Fruit fly (Drosophila melanogaster) whole organism, embryonic: Measurements from ENCODE around the gene Cp18.

Experiments used
- Ada2b ChIP-seq: fragments of 200-800 bp; sonication (Bioruptor generic); IDR thresholded peaks from 2 replicates; pipeline ENCODE4 v1.3.6; 2022; ENCODE audit warnings: missing biosample characterization, missing genetic modification characterization
- B-H1 ChIP-seq: fragments of 200-800 bp; sonication (Bioruptor generic); IDR thresholded peaks from 3 replicates; pipeline ENCODE4 v1.3.6; 2022; ENCODE audit warnings: missing biosample characterization, missing genetic modification characterization
- CG10274 ChIP-seq: fragments of 200-800 bp; sonication (Bioruptor generic); optimal IDR thresholded peaks from 3 replicates; lab custom pipeline; 2017; ENCODE audit warnings: missing biosample characterization, mild to moderate bottlenecking, missing genetic modification characterization
- CG12104 ChIP-seq: fragments of 200-800 bp; sonication (Bioruptor generic); optimal IDR thresholded peaks from 3 replicates; lab custom pipeline; 2016; ENCODE audit warnings: missing biosample characterization, missing genetic modification characterization
- CG12299 ChIP-seq: fragments of 200-800 bp; sonication (Bioruptor generic); optimal IDR thresholded peaks from 2 replicates; lab custom pipeline; 2018; ENCODE audit warnings: missing biosample characterization, mild to moderate bottlenecking, missing genetic modification characterization
- CG12769 ChIP-seq: fragments of 200-800 bp; sonication (Bioruptor generic); optimal IDR thresholded peaks from 2 replicates; lab custom pipeline; 2019; ENCODE audit warnings: missing biosample characterization, mild to moderate bottlenecking, missing genetic modification characterization, moderate library complexity
- CG14965 ChIP-seq: fragments of 200-800 bp; sonication (Bioruptor generic); optimal IDR thresholded peaks from 2 replicates; lab custom pipeline; 2016; ENCODE audit warnings: missing biosample characterization, missing genetic modification characterization, borderline replicate concordance
- CG15073 ChIP-seq: fragments of 200-800 bp; sonication (Bioruptor generic); optimal IDR thresholded peaks from 2 replicates; lab custom pipeline; 2016; ENCODE audit warnings: missing biosample characterization, missing genetic modification characterization
- CG1602 ChIP-seq: fragments of 200-800 bp; sonication (Bioruptor generic); optimal IDR thresholded peaks from 3 replicates; lab custom pipeline; 2016; ENCODE audit warnings: missing biosample characterization, missing genetic modification characterization
- CG16815 ChIP-seq: fragments of 200-800 bp; sonication (Bioruptor generic); optimal IDR thresholded peaks from 3 replicates; lab custom pipeline; 2017; ENCODE audit warnings: missing biosample characterization, mild to moderate bottlenecking, missing genetic modification characterization
- CG17912 ChIP-seq: fragments of 200-800 bp; sonication (Bioruptor generic); optimal IDR thresholded peaks from 2 replicates; lab custom pipeline; 2018; ENCODE audit warnings: missing biosample characterization, mild to moderate bottlenecking, missing genetic modification characterization
- CG18599 ChIP-seq: fragments of 200-800 bp; sonication (Bioruptor generic); optimal IDR thresholded peaks from 3 replicates; lab custom pipeline; 2017; ENCODE audit warnings: missing biosample characterization, missing genetic modification characterization, mild to moderate bottlenecking, moderate library complexity, missing genetic modification reagents
- CG32532 ChIP-seq: fragments of 200-800 bp; sonication (Bioruptor generic); IDR thresholded peaks from 2 replicates; pipeline ENCODE4 v1.3.6; 2022; ENCODE audit warnings: missing biosample characterization, missing genetic modification characterization
- CG7372 ChIP-seq: fragments of 200-800 bp; sonication (Bioruptor generic); IDR thresholded peaks from 2 replicates; pipeline ENCODE4 v1.3.6; 2022; ENCODE audit warnings: missing biosample characterization, missing genetic modification characterization
- CG7928 ChIP-seq: fragments of 200-800 bp; sonication (Bioruptor generic); optimal IDR thresholded peaks from 2 replicates; lab custom pipeline; 2017; ENCODE audit warnings: missing biosample characterization, mild to moderate bottlenecking, missing genetic modification characterization
- CG8359 ChIP-seq: fragments of 200-800 bp; sonication (Bioruptor generic); optimal IDR thresholded peaks from 2 replicates; lab custom pipeline; 2017; ENCODE audit warnings: missing biosample characterization, mild to moderate bottlenecking, missing genetic modification characterization, borderline replicate concordance
- CG8924 ChIP-seq: fragments of 200-800 bp; optimal IDR thresholded peaks from 3 replicates; lab custom pipeline; 2019; ENCODE audit warnings: missing biosample characterization, mild to moderate bottlenecking, missing genetic modification characterization, moderate library complexity
- CG9215 ChIP-seq: fragments of 200-800 bp; sonication (Bioruptor generic); IDR thresholded peaks from 2 replicates; pipeline ENCODE4 v1.3.6; 2022; ENCODE audit warnings: missing biosample characterization, missing genetic modification characterization
- Dll ChIP-seq: fragments of 200-800 bp; sonication (Bioruptor generic); IDR thresholded peaks from 4 replicates; pipeline ENCODE4 v1.3.6; 2022; ENCODE audit warnings: missing biosample characterization, missing genetic modification characterization; ENCODE audit not compliant: partially characterized antibody
- Hand ChIP-seq: fragments of 200-800 bp; sonication (Bioruptor generic); optimal IDR thresholded peaks from 2 replicates; lab custom pipeline; 2017; ENCODE audit warnings: mild to moderate bottlenecking, missing biosample characterization, missing genetic modification reagents, missing genetic modification characterization
- Hr78 ChIP-seq, 2 experiments: fragments of 200-800 bp in 1 of 2; fragments of >200 bp in 1 of 2; sonication (Bioruptor generic) in 1 of 2; optimal IDR thresholded peaks; 2 replicates each; lab custom pipeline; 2017 to 2019; ENCODE audit warnings: missing biosample characterization in 2 of 2, missing genetic modification characterization in 2 of 2, mild to moderate bottlenecking in 1 of 2, moderate library complexity in 1 of 2
- MESR4 ChIP-seq: fragments of 200-800 bp; sonication (Bioruptor generic); optimal IDR thresholded peaks from 2 replicates; lab custom pipeline; 2018; ENCODE audit warnings: missing biosample characterization, mild to moderate bottlenecking, missing genetic modification characterization, moderate library complexity
- Max ChIP-seq: fragments of 200-800 bp; sonication (Bioruptor generic); optimal IDR thresholded peaks from 2 replicates; lab custom pipeline; 2016; ENCODE audit warnings: missing biosample characterization, mild to moderate bottlenecking, missing genetic modification characterization
- Meics ChIP-seq: fragments of 200-800 bp; sonication (Bioruptor generic); optimal IDR thresholded peaks from 2 replicates; lab custom pipeline; 2017; ENCODE audit warnings: missing biosample characterization, mild to moderate bottlenecking, missing genetic modification characterization
- Ravus ChIP-seq: fragments of 200-800 bp; sonication (Bioruptor generic); IDR thresholded peaks from 2 replicates; pipeline ENCODE4 v1.3.6; 2022; ENCODE audit warnings: missing biosample characterization, missing genetic modification characterization
- Sry-β ChIP-seq: fragments of 200-800 bp; sonication (Bioruptor generic); optimal IDR thresholded peaks from 2 replicates; lab custom pipeline; 2018; ENCODE audit warnings: missing biosample characterization, mild to moderate bottlenecking, missing genetic modification characterization, moderate library complexity
- Ssrp ChIP-seq: fragments of 200-800 bp; sonication (Bioruptor generic); optimal IDR thresholded peaks from 2 replicates; lab custom pipeline; 2018; ENCODE audit warnings: missing biosample characterization, mild to moderate bottlenecking, missing genetic modification characterization, moderate library complexity
- Vsx1 ChIP-seq: fragments of 200-800 bp; sonication (Bioruptor generic); optimal IDR thresholded peaks from 2 replicates; lab custom pipeline; 2017; ENCODE audit warnings: missing biosample characterization, mild to moderate bottlenecking, missing genetic modification characterization, missing genetic modification reagents
- Xbp1 ChIP-seq: fragments of 200-800 bp; sonication (Bioruptor generic); optimal IDR thresholded peaks from 3 replicates; lab custom pipeline; 2016; ENCODE audit warnings: missing biosample characterization, mild to moderate bottlenecking, missing genetic modification characterization
- bcd ChIP-seq: fragments of 200-800 bp; sonication (Bioruptor generic); optimal IDR thresholded peaks from 2 replicates; lab custom pipeline; 2017; ENCODE audit warnings: missing biosample characterization, mild to moderate bottlenecking, missing genetic modification characterization
- dimm ChIP-seq: fragments of 200-800 bp; sonication (Bioruptor generic); IDR thresholded peaks from 2 replicates; pipeline ENCODE4 v1.3.6; 2022; ENCODE audit warnings: missing biosample characterization, missing genetic modification characterization
- dm ChIP-seq: fragments of 200-800 bp; sonication (Bioruptor generic); optimal IDR thresholded peaks from 3 replicates; lab custom pipeline; 2016; ENCODE audit warnings: missing biosample characterization, missing genetic modification characterization
- dmrt11E ChIP-seq: fragments of 200-800 bp; sonication (Bioruptor generic); optimal IDR thresholded peaks from 3 replicates; lab custom pipeline; 2018; ENCODE audit warnings: missing biosample characterization, mild to moderate bottlenecking, missing genetic modification characterization, moderate library complexity
- dmrt99B ChIP-seq: fragments of 200-800 bp; sonication (Bioruptor generic); optimal IDR thresholded peaks from 2 replicates; lab custom pipeline; 2018; ENCODE audit warnings: missing biosample characterization, mild to moderate bottlenecking, missing genetic modification characterization, moderate library complexity
- dpn ChIP-seq, 2 experiments: fragments of 200-800 bp; sonication (Bioruptor generic); optimal IDR thresholded peaks; 3 replicates each; lab custom pipeline; 2016; ENCODE audit warnings: missing biosample characterization in 2 of 2, missing genetic modification characterization in 2 of 2
- fu2 ChIP-seq: fragments of 200-800 bp; sonication (Bioruptor generic); optimal IDR thresholded peaks from 2 replicates; lab custom pipeline; 2016; ENCODE audit warnings: missing biosample characterization, missing genetic modification characterization
- gt ChIP-seq: fragments of 200-800 bp; sonication (Bioruptor generic); IDR thresholded peaks from 2 replicates; pipeline ENCODE4 v1.3.6; 2022; ENCODE audit warnings: missing biosample characterization, missing genetic modification characterization
- ham ChIP-seq: fragments of 200-800 bp; sonication (Bioruptor generic); IDR thresholded peaks from 2 replicates; pipeline ENCODE4 v1.3.6; 2022; ENCODE audit warnings: missing biosample characterization, missing genetic modification characterization
- her ChIP-seq: fragments of 200-800 bp; sonication (Bioruptor generic); optimal IDR thresholded peaks from 2 replicates; lab custom pipeline; 2016; ENCODE audit warnings: missing biosample characterization, missing genetic modification characterization
- ind ChIP-seq: fragments of 200-800 bp; sonication (Bioruptor generic); optimal IDR thresholded peaks from 3 replicates; lab custom pipeline; 2016; ENCODE audit warnings: missing biosample characterization, missing genetic modification characterization
- insv ChIP-seq, 2 experiments: fragments of 200-800 bp; sonication (Bioruptor generic); optimal IDR thresholded peaks; 3 replicates each; lab custom pipeline; 2016 to 2018; ENCODE audit warnings: missing biosample characterization in 2 of 2, missing genetic modification characterization in 2 of 2
- jing ChIP-seq: fragments of 200-800 bp; sonication (Bioruptor generic); optimal IDR thresholded peaks from 2 replicates; lab custom pipeline; 2018; ENCODE audit warnings: missing biosample characterization, mild to moderate bottlenecking, missing genetic modification characterization
- knrl ChIP-seq: fragments of 200-800 bp; sonication (Bioruptor generic); IDR thresholded peaks from 3 replicates; pipeline ENCODE4 v1.3.6; 2022; ENCODE audit warnings: missing biosample characterization, missing genetic modification characterization; ENCODE audit not compliant: partially characterized antibody
- lmd ChIP-seq: fragments of 200-800 bp; sonication (Bioruptor generic); IDR thresholded peaks from 2 replicates; pipeline ENCODE4 v1.3.6; 2022; ENCODE audit warnings: missing biosample characterization, missing genetic modification characterization
- mirr ChIP-seq: fragments of 200-800 bp; sonication (Bioruptor generic); optimal IDR thresholded peaks from 3 replicates; lab custom pipeline; 2018; ENCODE audit warnings: missing biosample characterization, mild to moderate bottlenecking, missing genetic modification characterization
- sd ChIP-seq: fragments of 200-800 bp; sonication (Bioruptor generic); optimal IDR thresholded peaks from 3 replicates; lab custom pipeline; 2018; ENCODE audit warnings: missing biosample characterization, mild to moderate bottlenecking, missing genetic modification characterization, moderate library complexity
- shn ChIP-seq: fragments of 200-800 bp; sonication (Bioruptor generic); optimal IDR thresholded peaks from 3 replicates; lab custom pipeline; 2016; ENCODE audit warnings: missing biosample characterization, missing genetic modification characterization
- slou ChIP-seq: fragments of 200-800 bp; sonication (Bioruptor generic); optimal IDR thresholded peaks from 3 replicates; lab custom pipeline; 2016; ENCODE audit warnings: missing biosample characterization, missing genetic modification characterization
- unc-4 ChIP-seq: fragments of 200-800 bp; sonication (Bioruptor generic); IDR thresholded peaks from 2 replicates; pipeline ENCODE4 v1.3.6; 2022; ENCODE audit warnings: missing biosample characterization, missing genetic modification characterization; ENCODE audit not compliant: partially characterized antibody

The Cp18 gene

dm6 chr3L:8765969-8766538 lies 39.5 kb downstream of the Cp18 start (continued):
- peak; percentile 91 for TF ChIP-seq Vsx1 (GFP tag; lab: Kevin White, UChicago)
- peak; percentile 93 to 99 for TF ChIP-seq dpn (GFP tag; optimal IDR thresholded peaks at IDR 0.05; lab: Kevin White, UChicago)
- TF ChIP-seq CG16815 (GFP tag; lab: Kevin White, UChicago): peak; percentile 99
- peak; percentile 97 for TF ChIP-seq CG9215 (GFP tag; lab: Robert Waterston, UW)
- peak; percentile 97 for TF ChIP-seq CG12299 (tag; lab: Kevin White, UChicago)
- peak; percentile 93 for TF ChIP-seq CG12104 (GFP tag; lab: Kevin White, UChicago)
- TF ChIP-seq Dll (GFP tag; lab: Robert Waterston, UW): peak; percentile 49; the same call in 2 of the 4 replicates
- TF ChIP-seq CG12769: peak; percentile 98
- peak; percentile 98 for TF ChIP-seq shn (GFP tag; lab: Kevin White, UChicago)
- peak; percentile 97 for TF ChIP-seq fu2 (GFP tag; lab: Kevin White, UChicago)
- TF ChIP-seq CG17912: peak; percentile 92
- TF ChIP-seq unc-4 (GFP tag; lab: Robert Waterston, UW): 0 out of 2 replicates have a peak, but pooled peaks have one; percentile 30
- TF ChIP-seq CG18599 (GFP tag; lab: Kevin White, UChicago): peak; percentile 98
- TF ChIP-seq ind (GFP tag; lab: Kevin White, UChicago): peak; percentile 98
- TF ChIP-seq B-H1 (GFP tag; lab: Robert Waterston, UW): peak; percentile 97
- peak; percentile 56 for TF ChIP-seq MESR4 (GFP tag; lab: Kevin White, UChicago)
- TF ChIP-seq slou (GFP tag; lab: Kevin White, UChicago): peak; percentile 80
- TF ChIP-seq dmrt99B (tag; lab: Kevin White, UChicago): peak; percentile 99
- peak; percentile 99 for TF ChIP-seq CG7372 (GFP tag; lab: Robert Waterston, UW)
- TF ChIP-seq CG7928: peak; percentile 77
- peak; percentile 94 for TF ChIP-seq her (GFP tag; lab: Kevin White, UChicago)
- TF ChIP-seq gt: peak; percentile 93
- peak in 1 of 2 experiments; percentile 68 for TF ChIP-seq Hr78 (GFP tag; optimal IDR thresholded peaks at IDR 0.05; lab: Kevin White, UChicago)
- TF ChIP-seq dm (GFP tag; lab: Kevin White, UChicago): peak; percentile 93
- peak; percentile 99 for TF ChIP-seq lmd (GFP tag; lab: Robert Waterston, UW)
- TF ChIP-seq sd (tag; lab: Kevin White, UChicago): peak; percentile 91
- TF ChIP-seq dmrt11E: peak; percentile 98
- TF ChIP-seq insv (GFP tag; optimal IDR thresholded peaks at IDR 0.05; lab: Kevin White, UChicago): peak; percentile 51 to 78
- peak; percentile 90 for TF ChIP-seq CG15073 (GFP tag; lab: Kevin White, UChicago)
- peak; percentile 87 for TF ChIP-seq CG8359
- TF ChIP-seq Xbp1 (GFP tag; lab: Kevin White, UChicago): peak; percentile 98
- peak; percentile 98 for TF ChIP-seq CG32532 (GFP tag; lab: Robert Waterston, UW)
- TF ChIP-seq Meics (GFP tag; lab: Kevin White, UChicago): peak; percentile 97
- TF ChIP-seq jing (GFP tag; lab: Kevin White, UChicago): peak; percentile 98
- TF ChIP-seq dimm (GFP tag; lab: Robert Waterston, UW): peak; percentile 92
- peak; percentile 93 for TF ChIP-seq ham (GFP tag; lab: Robert Waterston, UW)
- TF ChIP-seq CG14965 (GFP tag; lab: Kevin White, UChicago): peak; percentile 81
- TF ChIP-seq CG10274 (GFP tag; lab: Kevin White, UChicago): peak; percentile 91
- peak; percentile 95 for TF ChIP-seq Hand
- peak; percentile 75 for TF ChIP-seq knrl
- TF ChIP-seq bcd (GFP tag; lab: Kevin White, UChicago): peak; percentile 98
- TF ChIP-seq Ravus: peak; percentile 88
- TF ChIP-seq Ada2b (GFP tag; lab: Robert Waterston, UW): peak; percentile 98
- peak; percentile 85 for TF ChIP-seq mirr (GFP tag; lab: Kevin White, UChicago)
- peak; percentile 99 for TF ChIP-seq CG8924 (tag; lab: Kevin White, UChicago)
- peak; percentile 99 for TF ChIP-seq Max (GFP tag; lab: Kevin White, UChicago)
- peak; percentile 71 for TF ChIP-seq Sry-β (GFP tag; lab: Kevin White, UChicago)
- TF ChIP-seq Ssrp (tag; lab: Kevin White, UChicago): peak; percentile 99
- peak; percentile 98 for TF ChIP-seq CG1602 (GFP tag; lab: Kevin White, UChicago)
